Worm (Caenorhabditis elegans): ENCODE data around the gene amt-3.
A peak's percentile ranks its signal among the peaks of the same experiment; 100 is the strongest.

The amt-3 gene

DNA sequence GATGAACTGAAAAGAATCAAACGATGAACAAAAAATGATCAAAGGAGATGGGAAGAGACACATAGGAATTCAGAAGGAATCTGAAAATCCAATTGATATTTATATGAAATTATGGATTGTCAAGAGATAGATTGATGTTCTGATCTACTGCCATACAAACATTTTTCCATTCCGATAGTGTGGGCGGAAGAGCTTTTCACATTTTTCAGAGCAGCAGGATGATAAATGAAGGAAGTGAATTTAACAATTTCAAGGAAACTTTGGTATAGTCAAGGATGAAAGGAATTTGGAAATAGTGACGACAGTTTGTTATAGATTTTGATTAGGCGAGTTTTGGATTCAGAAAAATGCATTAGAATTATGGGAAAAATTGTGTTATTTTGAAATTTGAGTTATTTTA, 36.3 kb upstream of the amt-3 start, which contains the start of gene ubc-24:
Gene ubc-24 (plus strand): TSS at position 301 of the 400 bp plus-strand sequence.
- TF ChIP-seq gei-17 (GFP tag; optimal IDR thresholded peaks at IDR 0.05) (no peak), sdz-38 (tag; optimal IDR thresholded peaks at IDR 0.05) (no peak), cebp-1 (GFP tag; IDR thresholded peaks at IDR 0.05) (no peak), cebp-1 (tag; optimal IDR thresholded peaks at IDR 0.05) (no peak), tbx-9 (tag; optimal IDR thresholded peaks at IDR 0.05; ENCODE audit: borderline replicate concordance) (no peak)

DNA sequence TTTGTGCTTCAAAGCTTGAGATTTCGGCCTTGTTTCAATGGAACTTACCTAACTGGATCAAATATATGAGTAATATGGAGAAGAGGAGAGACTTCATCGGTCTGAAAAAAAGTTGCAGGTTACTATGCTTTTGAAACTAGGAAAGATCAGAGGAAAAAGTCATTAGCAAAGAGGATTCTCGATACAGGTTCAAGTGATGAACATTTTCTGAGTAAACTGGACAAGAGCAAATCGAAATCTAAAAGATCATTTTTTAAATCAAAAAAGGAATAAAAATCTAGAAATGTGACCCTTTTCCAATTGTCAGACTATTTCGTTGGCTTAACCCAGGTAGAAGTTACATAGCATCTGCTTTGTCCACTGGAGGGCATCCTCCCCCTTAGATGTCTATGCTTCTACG, 35.8 kb upstream of the amt-3 start, which contains the start of gene skpo-1:
Gene skpo-1 (minus strand): TSS at position 101 of the 400 bp plus-strand sequence.
- no peak for TF ChIP-seq B0261.1 (tag; optimal IDR thresholded peaks at IDR 0.05)
- no peak for TF ChIP-seq B0336.3 (GFP tag; IDR thresholded peaks at IDR 0.05)
- no peak for TF ChIP-seq rpc-1 (optimal IDR thresholded peaks at IDR 0.05)
- no peak for TF ChIP-seq rpc-1 (tag; optimal IDR thresholded peaks at IDR 0.05)
- TF ChIP-seq C17E4.6 (GFP tag; IDR thresholded peaks at IDR 0.05), result no peak
- no peak for TF ChIP-seq madf-8 (GFP tag; conservative IDR thresholded peaks at IDR 0.05)
- TF ChIP-seq lin-40 (tag; optimal IDR thresholded peaks at IDR 0.05), result no peak
- TF ChIP-seq ama-1 (optimal IDR thresholded peaks at IDR 0.05), result no peak
- TF ChIP-seq ama-1 (GFP tag; optimal IDR thresholded peaks at IDR 0.05), result no peak
- no peak for TF ChIP-seq bed-2 (GFP tag; IDR thresholded peaks at IDR 0.05)
- no peak for TF ChIP-seq F22D6.2 (tag; optimal IDR thresholded peaks at IDR 0.05)
- TF ChIP-seq F57A8.1 (GFP tag; optimal IDR thresholded peaks at IDR 0.05), result no peak
- TF ChIP-seq Y95B8A.8 (GFP tag; IDR thresholded peaks at IDR 0.05), result no peak
- no peak for TF ChIP-seq nfyb-1 (GFP tag; IDR thresholded peaks at IDR 0.05)
- TF ChIP-seq chd-7 (tag; optimal IDR thresholded peaks at IDR 0.05), result no peak
- no peak for TF ChIP-seq aptf-2 (GFP tag; conservative IDR thresholded peaks at IDR 0.05)
- TF ChIP-seq Y53G8AR.9 (GFP tag; conservative IDR thresholded peaks at IDR 0.05), result no peak
- no peak for TF ChIP-seq nhr-80 (tag; optimal IDR thresholded peaks at IDR 0.05)
- no peak for TF ChIP-seq aptf-3 (GFP tag; IDR thresholded peaks at IDR 0.05)
- TF ChIP-seq nhr-120 (GFP tag; IDR thresholded peaks at IDR 0.05), result no peak
- no peak for TF ChIP-seq mxl-1 (tag; optimal IDR thresholded peaks at IDR 0.05)

DNA sequence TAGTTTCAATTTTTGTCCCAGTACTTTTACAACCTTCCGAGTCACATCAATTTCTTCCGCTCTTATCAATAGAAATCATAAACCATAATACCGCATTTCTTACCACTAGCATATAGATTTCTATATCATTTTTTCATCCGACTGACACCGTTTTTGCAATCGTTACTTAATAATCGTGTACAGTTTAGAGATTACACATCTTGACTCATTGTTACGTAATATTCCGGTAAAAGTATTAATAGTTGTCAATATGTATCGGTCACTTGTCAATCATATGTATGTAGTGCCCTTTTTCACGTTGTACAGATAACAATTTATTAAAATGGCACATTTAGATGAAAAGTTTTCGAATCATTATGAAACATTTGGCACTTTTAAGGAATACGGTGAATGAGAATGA, 31.0 kb upstream of the amt-3 start:
- TF ChIP-seq nhr-80 (tag; optimal IDR thresholded peaks at IDR 0.05) (peak; percentile 73), let-607 (tag; optimal IDR thresholded peaks at IDR 0.05) (peak in 1 of 2 experiments; percentile 59), hlh-12 (tag; optimal IDR thresholded peaks at IDR 0.05) (no peak), unc-62 (GFP tag; optimal IDR thresholded peaks at IDR 0.05) (peak; percentile 92)

DNA sequence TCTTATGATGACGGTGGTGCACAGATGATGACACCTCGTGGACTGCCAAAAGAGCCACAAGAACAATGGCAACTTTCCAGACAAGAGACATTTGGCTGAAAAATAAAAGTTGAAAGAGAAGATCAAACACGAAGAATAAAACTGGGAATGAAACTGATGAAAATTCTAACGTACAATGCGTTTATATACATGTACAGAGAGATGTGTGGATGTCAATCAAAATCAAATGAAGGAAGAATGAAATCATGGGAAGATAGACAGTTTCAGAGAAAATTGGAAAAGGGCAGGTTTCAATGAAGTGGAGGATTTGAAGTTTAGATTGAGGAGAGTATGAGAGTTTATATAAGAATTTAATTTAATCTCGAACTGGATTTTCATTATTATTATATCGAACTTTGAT, 30.1 kb upstream of the amt-3 start, which contains the start of gene dod-23:
Gene dod-23 (minus strand): TSS at position 101 of the 400 bp plus-strand sequence.
- TF ChIP-seq ceh-79 (tag; optimal IDR thresholded peaks at IDR 0.05), result no peak
- TF ChIP-seq ccch-3 (GFP tag; optimal IDR thresholded peaks at IDR 0.05), result no peak
- TF ChIP-seq dpl-1 (GFP tag; optimal IDR thresholded peaks at IDR 0.05), result no peak
- no peak for TF ChIP-seq dpff-1 (tag; optimal IDR thresholded peaks at IDR 0.05)
- no peak for TF ChIP-seq aptf-2 (GFP tag; conservative IDR thresholded peaks at IDR 0.05)
- no peak for TF ChIP-seq sea-2 (GFP tag; IDR thresholded peaks at IDR 0.05)
- no peak for TF ChIP-seq F37B4.10 (GFP tag; IDR thresholded peaks at IDR 0.05)
- TF ChIP-seq die-1 (tag; optimal IDR thresholded peaks at IDR 0.05), result no peak
- TF ChIP-seq madf-10 (tag; optimal IDR thresholded peaks at IDR 0.05), result no peak
- no peak for TF ChIP-seq Y67H2A.10 (GFP tag; conservative IDR thresholded peaks at IDR 0.05)
- no peak for TF ChIP-seq nhr-27 (tag; optimal IDR thresholded peaks at IDR 0.05)
- no peak for TF ChIP-seq hlh-12 (tag; optimal IDR thresholded peaks at IDR 0.05)
- no peak for TF ChIP-seq ztf-25 (GFP tag; IDR thresholded peaks at IDR 0.05)
- TF ChIP-seq rcor-1 (GFP tag; IDR thresholded peaks at IDR 0.05), result no peak
- no peak for TF ChIP-seq B0035.1 (tag; optimal IDR thresholded peaks at IDR 0.05)
- no peak for TF ChIP-seq T07F8.4 (tag; optimal IDR thresholded peaks at IDR 0.05)
- no peak for TF ChIP-seq chd-7 (tag; optimal IDR thresholded peaks at IDR 0.05)
- TF ChIP-seq him-1 (tag; optimal IDR thresholded peaks at IDR 0.05), result no peak
- TF ChIP-seq snpc-1.1 (tag; optimal IDR thresholded peaks at IDR 0.05; ENCODE audit: insufficient read depth), result no peak
- TF ChIP-seq cebp-1 (GFP tag; IDR thresholded peaks at IDR 0.05), result no peak
- TF ChIP-seq cebp-1 (tag; optimal IDR thresholded peaks at IDR 0.05), result no peak
